Fruit fly (Drosophila melanogaster) whole organism, embryonic: ENCODE data around the gene Ubi-p63E.

Source experiments
- Asciz ChIP-seq: fragments of 200-800 bp; sonication (Bioruptor generic); optimal IDR thresholded peaks from 2 replicates; lab custom pipeline; 2017; ENCODE audit warnings: missing biosample characterization, mild to moderate bottlenecking, missing genetic modification characterization, missing genetic modification reagents
- BtbVII ChIP-seq: fragments of 200-800 bp; sonication (Bioruptor generic); optimal IDR thresholded peaks from 3 replicates; lab custom pipeline; 2017; ENCODE audit warnings: missing biosample characterization, mild to moderate bottlenecking, missing genetic modification characterization
- Bteb2 ChIP-seq: fragments of 200-800 bp; sonication (Bioruptor generic); optimal IDR thresholded peaks from 2 replicates; lab custom pipeline; 2016; ENCODE audit warnings: missing biosample characterization, missing genetic modification characterization
- CG10462 ChIP-seq: fragments of 200-800 bp; sonication (Bioruptor generic); optimal IDR thresholded peaks from 2 replicates; lab custom pipeline; 2016; ENCODE audit warnings: missing biosample characterization, missing genetic modification characterization
- CG11696 ChIP-seq: fragments of 200-800 bp; sonication (Bioruptor generic); IDR thresholded peaks from 2 replicates; pipeline ENCODE4 v1.3.6; 2022; ENCODE audit warnings: missing biosample characterization, missing genetic modification characterization
- CG12104 ChIP-seq: fragments of 200-800 bp; sonication (Bioruptor generic); optimal IDR thresholded peaks from 3 replicates; lab custom pipeline; 2016; ENCODE audit warnings: missing biosample characterization, missing genetic modification characterization
- CG12769 ChIP-seq: fragments of 200-800 bp; sonication (Bioruptor generic); optimal IDR thresholded peaks from 2 replicates; lab custom pipeline; 2019; ENCODE audit warnings: missing biosample characterization, mild to moderate bottlenecking, missing genetic modification characterization, moderate library complexity
- CG13287 ChIP-seq: fragments of 200-800 bp; sonication (Bioruptor generic); IDR thresholded peaks from 2 replicates; pipeline ENCODE4 v1.3.6; 2022; ENCODE audit warnings: missing biosample characterization, missing genetic modification characterization; ENCODE audit not compliant: partially characterized antibody
- CG16813 ChIP-seq: fragments of 200-800 bp; sonication (Bioruptor generic); IDR thresholded peaks from 3 replicates; pipeline ENCODE4 v1.3.6; 2022; ENCODE audit warnings: missing biosample characterization, missing genetic modification characterization; ENCODE audit not compliant: partially characterized antibody
- CG16815 ChIP-seq: fragments of 200-800 bp; sonication (Bioruptor generic); optimal IDR thresholded peaks from 3 replicates; lab custom pipeline; 2017; ENCODE audit warnings: missing biosample characterization, mild to moderate bottlenecking, missing genetic modification characterization
- CG17361 ChIP-seq: fragments of 200-800 bp; sonication (Bioruptor generic); IDR thresholded peaks from 3 replicates; pipeline ENCODE4 v1.3.6; 2022; ENCODE audit warnings: missing biosample characterization, missing genetic modification characterization
- CG1792 ChIP-seq: fragments of 200-800 bp; sonication (Bioruptor generic); optimal IDR thresholded peaks from 2 replicates; lab custom pipeline; 2016; ENCODE audit warnings: missing biosample characterization, missing genetic modification characterization
- CG2116 ChIP-seq: fragments of 200-800 bp; sonication (Bioruptor generic); optimal IDR thresholded peaks from 3 replicates; lab custom pipeline; 2018; ENCODE audit warnings: missing biosample characterization, mild to moderate bottlenecking, missing genetic modification characterization
- CG2129 ChIP-seq: fragments of 200-800 bp; sonication (Bioruptor generic); IDR thresholded peaks from 2 replicates; pipeline ENCODE4 v1.3.6; 2022; ENCODE audit warnings: missing biosample characterization, missing genetic modification characterization; ENCODE audit not compliant: partially characterized antibody
- CG5180 ChIP-seq: fragments of 200-800 bp; sonication (Bioruptor generic); optimal IDR thresholded peaks from 3 replicates; lab custom pipeline; 2017; ENCODE audit warnings: missing biosample characterization, missing genetic modification characterization, mild to moderate bottlenecking, moderate library complexity, missing genetic modification reagents
- CG8281 ChIP-seq: fragments of 200-800 bp; sonication (Bioruptor generic); optimal IDR thresholded peaks from 2 replicates; lab custom pipeline; 2018; ENCODE audit warnings: missing biosample characterization, mild to moderate bottlenecking, missing genetic modification characterization, moderate library complexity
- Camta ChIP-seq: fragments of 200-800 bp; sonication (Bioruptor generic); optimal IDR thresholded peaks from 2 replicates; lab custom pipeline; 2016; ENCODE audit warnings: missing biosample characterization, missing genetic modification characterization
- CrebB ChIP-seq: fragments of 200-800 bp; sonication (Bioruptor generic); optimal IDR thresholded peaks from 3 replicates; lab custom pipeline; 2018; ENCODE audit warnings: missing biosample characterization, mild to moderate bottlenecking, missing genetic modification characterization
- Doc2 ChIP-seq: fragments of 200-800 bp; sonication (Bioruptor generic); IDR thresholded peaks from 2 replicates; pipeline ENCODE4 v1.3.6; 2022; ENCODE audit warnings: missing biosample characterization, missing genetic modification characterization
- Dref ChIP-seq: fragments of 200-800 bp; sonication (Bioruptor generic); IDR thresholded peaks from 2 replicates; pipeline ENCODE4 v1.3.6; 2022; ENCODE audit warnings: missing biosample characterization, missing genetic modification characterization
- Fer2 ChIP-seq: fragments of 200-800 bp; sonication (Bioruptor generic); optimal IDR thresholded peaks from 2 replicates; lab custom pipeline; 2018; ENCODE audit warnings: missing biosample characterization, mild to moderate bottlenecking, missing genetic modification characterization, moderate library complexity
- Hmx ChIP-seq: fragments of 200-800 bp; sonication (Bioruptor generic); optimal IDR thresholded peaks from 2 replicates; lab custom pipeline; 2016; ENCODE audit warnings: missing biosample characterization, missing genetic modification characterization
- Hr3 ChIP-seq: fragments of 200-800 bp; sonication (Bioruptor generic); optimal IDR thresholded peaks from 3 replicates; lab custom pipeline; 2016; ENCODE audit warnings: missing biosample characterization, missing genetic modification characterization
- Jarid2 ChIP-seq: fragments of 200-800 bp; sonication (Bioruptor generic); optimal IDR thresholded peaks from 3 replicates; lab custom pipeline; 2017; ENCODE audit warnings: mild to moderate bottlenecking, missing biosample characterization, missing genetic modification reagents, missing genetic modification characterization
- NC2β ChIP-seq: fragments of 200-800 bp; sonication (Bioruptor generic); optimal IDR thresholded peaks from 2 replicates; lab custom pipeline; 2016; ENCODE audit warnings: missing biosample characterization, missing genetic modification characterization
- Neu2 ChIP-seq: fragments of 200-800 bp; sonication (Bioruptor generic); optimal IDR thresholded peaks from 3 replicates; lab custom pipeline; 2016; ENCODE audit warnings: missing biosample characterization, missing genetic modification characterization, borderline replicate concordance
- Poxn ChIP-seq: fragments of 200-800 bp; sonication (Bioruptor generic); IDR thresholded peaks from 2 replicates; pipeline ENCODE4 v1.3.6; 2022; ENCODE audit warnings: missing biosample characterization, missing genetic modification characterization
- Sox100B ChIP-seq: fragments of 200-800 bp; sonication (Bioruptor generic); optimal IDR thresholded peaks from 3 replicates; lab custom pipeline; 2018; ENCODE audit warnings: missing biosample characterization, mild to moderate bottlenecking, missing genetic modification characterization
- Taf1 ChIP-seq: fragments of 200-800 bp; sonication (Bioruptor generic); IDR thresholded peaks from 2 replicates; pipeline ENCODE4 v1.3.6; 2022; ENCODE audit warnings: missing biosample characterization, missing genetic modification characterization
- Trl ChIP-seq, 3 experiments: fragments of >200 bp in 2 of 3; fragments of 200-800 bp in 1 of 3; sonication (Bioruptor generic) in 1 of 3; optimal IDR thresholded peaks; 2 replicates in 1 of 3; 3 replicates in 2 of 3; lab custom pipeline; 2016 to 2017; ENCODE audit warnings: missing biosample characterization in 1 of 3, missing genetic modification characterization in 1 of 3
- ap ChIP-seq: fragments of 200-800 bp; sonication (Bioruptor generic); IDR thresholded peaks from 2 replicates; pipeline ENCODE4 v1.3.6; 2022; ENCODE audit warnings: missing biosample characterization, missing genetic modification characterization
- bab2 ChIP-seq: fragments of 200-800 bp; sonication (Bioruptor generic); optimal IDR thresholded peaks from 2 replicates; lab custom pipeline; 2016; ENCODE audit warnings: missing biosample characterization, missing genetic modification characterization
- cwo ChIP-seq: fragments of 200-800 bp; sonication (Bioruptor generic); optimal IDR thresholded peaks from 3 replicates; lab custom pipeline; 2017; ENCODE audit warnings: missing biosample characterization, missing genetic modification characterization, mild to moderate bottlenecking, moderate library complexity, missing genetic modification reagents
- disco-r ChIP-seq: fragments of 200-800 bp; sonication (Bioruptor generic); optimal IDR thresholded peaks from 2 replicates; lab custom pipeline; 2016; ENCODE audit warnings: missing biosample characterization, missing genetic modification characterization
- gcm2 ChIP-seq: fragments of 200-800 bp; sonication (Bioruptor generic); optimal IDR thresholded peaks from 2 replicates; lab custom pipeline; 2016; ENCODE audit warnings: missing biosample characterization, missing genetic modification characterization
- hb ChIP-seq: fragments of 200-800 bp; sonication (Bioruptor generic); IDR thresholded peaks from 3 replicates; pipeline ENCODE4 v1.3.6; 2022; ENCODE audit warnings: missing biosample characterization, missing genetic modification characterization; ENCODE audit not compliant: partially characterized antibody
- hth ChIP-seq: fragments of >200 bp; optimal IDR thresholded peaks from 2 replicates; lab custom pipeline; 2017; ENCODE audit warnings: inconsistent platforms
- kah ChIP-seq: fragments of 200-800 bp; sonication (Bioruptor generic); optimal IDR thresholded peaks from 2 replicates; lab custom pipeline; 2018; ENCODE audit warnings: missing biosample characterization, mild to moderate bottlenecking, missing genetic modification characterization
- lab ChIP-seq: fragments of 200-800 bp; sonication (Bioruptor generic); optimal IDR thresholded peaks from 3 replicates; lab custom pipeline; 2017; ENCODE audit warnings: missing biosample characterization, missing genetic modification characterization, mild to moderate bottlenecking, moderate library complexity, missing genetic modification reagents
- nerfin-1 ChIP-seq: fragments of 200-800 bp; sonication (Bioruptor generic); optimal IDR thresholded peaks from 3 replicates; lab custom pipeline; 2019; ENCODE audit warnings: missing biosample characterization, mild to moderate bottlenecking, missing genetic modification characterization, moderate library complexity
- pfk ChIP-seq: fragments of 200-800 bp; sonication (Bioruptor generic); optimal IDR thresholded peaks from 2 replicates; lab custom pipeline; 2018; ENCODE audit warnings: missing biosample characterization, mild to moderate bottlenecking, missing genetic modification characterization, moderate library complexity
- shn ChIP-seq: fragments of 200-800 bp; sonication (Bioruptor generic); optimal IDR thresholded peaks from 3 replicates; lab custom pipeline; 2016; ENCODE audit warnings: missing biosample characterization, missing genetic modification characterization
- tgo ChIP-seq: fragments of 200-800 bp; sonication (Bioruptor generic); IDR thresholded peaks from 3 replicates; pipeline ENCODE4 v1.3.6; 2022; ENCODE audit warnings: missing biosample characterization, missing genetic modification characterization
- unc-4 ChIP-seq: fragments of 200-800 bp; sonication (Bioruptor generic); IDR thresholded peaks from 2 replicates; pipeline ENCODE4 v1.3.6; 2022; ENCODE audit warnings: missing biosample characterization, missing genetic modification characterization; ENCODE audit not compliant: partially characterized antibody
- unpg ChIP-seq: fragments of 200-800 bp; sonication (Bioruptor generic); optimal IDR thresholded peaks from 3 replicates; lab custom pipeline; 2018; ENCODE audit warnings: missing biosample characterization, mild to moderate bottlenecking, missing genetic modification characterization, moderate library complexity
- yki ChIP-seq: fragments of >200 bp; optimal IDR thresholded peaks from 3 replicates; lab custom pipeline; 2018
- zen ChIP-seq: fragments of 200-800 bp; sonication (Bioruptor generic); optimal IDR thresholded peaks from 3 replicates; lab custom pipeline; 2018; ENCODE audit warnings: missing biosample characterization, mild to moderate bottlenecking, missing genetic modification characterization, moderate library complexity
- zf30C ChIP-seq: fragments of 200-800 bp; sonication (Bioruptor generic); optimal IDR thresholded peaks from 3 replicates; lab custom pipeline; 2018; ENCODE audit warnings: missing biosample characterization, mild to moderate bottlenecking, missing genetic modification characterization
- zfh1 ChIP-seq: fragments of 200-800 bp; sonication (Bioruptor generic); IDR thresholded peaks from 3 replicates; pipeline ENCODE4 v1.3.6; 2022; ENCODE audit warnings: missing biosample characterization, missing genetic modification characterization

The Ubi-p63E gene

dm6 chr3L:3940075-3940819 is 37.3 kb upstream of the Ubi-p63E start, which contains the start of gene CG12766 (continued):
- TF ChIP-seq CG11696 (GFP tag; lab: Robert Waterston, UW) (no peak), CG10462 (GFP tag; lab: Kevin White, UChicago) (no peak), CG16813 (GFP tag; lab: Robert Waterston, UW) (no peak), Asciz (GFP tag; lab: Kevin White, UChicago) (no peak), bab2 (GFP tag; lab: Kevin White, UChicago) (no peak), tgo (GFP tag; lab: Robert Waterston, UW) (peak; percentile 23; the same call in 1 of the 3 replicates), Bteb2 (GFP tag; lab: Kevin White, UChicago) (no peak), ap (GFP tag; lab: Robert Waterston, UW) (no peak), kah (GFP tag; lab: Kevin White, UChicago) (no peak), Dref (GFP tag; lab: Robert Waterston, UW) (peak; percentile 48), Trl (optimal IDR thresholded peaks at IDR 0.05; lab: Kevin White, UChicago) (no peak), Trl (GFP tag; optimal IDR thresholded peaks at IDR 0.05; lab: Kevin White, UChicago) (no peak), Hmx (GFP tag; lab: Kevin White, UChicago) (no peak), zen (no peak), Taf1 (GFP tag; lab: Robert Waterston, UW) (no peak), hth (no peak), nerfin-1 (tag; lab: Kevin White, UChicago) (no peak), CG13287 (GFP tag; lab: Robert Waterston, UW) (peak; percentile 76), CG5180 (no peak), shn (GFP tag; lab: Kevin White, UChicago) (no peak), zfh1 (0 out of 3 replicates have a peak, but pooled peaks have one; percentile 26), hb (GFP tag; lab: Robert Waterston, UW) (peak; percentile 55; the same call in 1 of the 3 replicates), Doc2 (GFP tag; lab: Robert Waterston, UW) (no peak), Fer2 (no peak), CG1792 (GFP tag; lab: Kevin White, UChicago) (no peak), gcm2 (GFP tag; lab: Kevin White, UChicago) (no peak), yki (lab: Kevin White, UChicago) (no peak), CG17361 (no peak), BtbVII (GFP tag; lab: Kevin White, UChicago) (no peak), pfk (GFP tag; lab: Kevin White, UChicago) (no peak), lab (peak; percentile 43), cwo (GFP tag; lab: Kevin White, UChicago) (no peak), CG12104 (no peak), Poxn (GFP tag; lab: Robert Waterston, UW) (no peak), zf30C (no peak), CG8281 (tag; lab: Kevin White, UChicago) (no peak), CG16815 (no peak), Sox100B (GFP tag; lab: Kevin White, UChicago) (no peak), CG2116 (GFP tag; lab: Kevin White, UChicago) (peak; percentile 38), CG12769 (no peak), disco-r (GFP tag; lab: Kevin White, UChicago) (no peak), Jarid2 (GFP tag; lab: Kevin White, UChicago) (no peak), unc-4 (GFP tag; lab: Robert Waterston, UW) (0 out of 2 replicates have a peak, but pooled peaks have one; percentile 43), Neu2 (no peak), NC2β (no peak), CrebB (no peak), CG2129 (GFP tag; lab: Robert Waterston, UW) (no peak), Camta (GFP tag; lab: Kevin White, UChicago) (no peak), Hr3 (no peak), unpg (GFP tag; lab: Kevin White, UChicago) (no peak)
